Worm (Caenorhabditis elegans): Measurements from ENCODE around the gene pqm-1.

The pqm-1 gene

DNA sequence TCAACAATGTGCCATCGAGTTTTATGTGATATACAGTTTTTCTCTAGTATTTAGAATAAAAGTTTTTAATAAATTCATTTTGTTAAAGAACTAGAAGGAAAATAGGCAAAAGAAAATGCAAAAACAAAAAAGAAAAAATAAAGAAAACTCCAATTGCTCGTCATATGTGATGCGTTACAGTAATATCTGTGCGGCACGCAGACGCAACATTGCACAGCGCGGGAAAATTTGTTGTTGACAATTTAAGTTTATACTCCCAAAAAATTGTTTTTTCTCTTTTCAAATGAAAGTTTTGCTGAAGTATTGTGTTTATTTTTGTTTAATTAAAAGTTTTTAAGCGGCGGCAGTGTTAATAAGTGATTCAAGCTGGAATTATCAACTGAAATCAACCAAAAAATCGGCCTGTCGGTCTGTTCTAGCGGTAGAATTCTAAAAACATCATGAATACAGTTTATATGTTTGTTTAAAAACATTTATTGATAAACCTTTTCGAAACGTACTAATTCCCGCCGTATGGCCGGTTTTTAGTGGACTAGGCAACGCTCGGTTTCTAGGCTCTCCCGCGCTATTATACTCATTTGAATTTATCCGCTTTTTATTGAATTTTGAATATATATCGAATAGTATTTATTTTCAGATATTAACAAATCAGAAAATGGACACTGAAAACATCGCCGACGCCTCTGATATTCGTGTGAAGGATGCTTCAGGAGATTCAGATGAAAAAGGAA is 46.2 kb downstream of the pqm-1 start, which contains the start of gene nasp-1 (continued):
- TF ChIP-seq snpc-1.1 (tag; optimal IDR thresholded peaks at IDR 0.05; ENCODE audit: insufficient read depth) (no peak), madf-10 (tag; optimal IDR thresholded peaks at IDR 0.05) (no peak), T26A5.8 (tag; optimal IDR thresholded peaks at IDR 0.05) (no peak), F57C9.4 (tag; optimal IDR thresholded peaks at IDR 0.05) (no peak), attf-3 (GFP tag; conservative IDR thresholded peaks at IDR 0.05) (no peak), madf-8 (GFP tag; conservative IDR thresholded peaks at IDR 0.05) (peak; percentile 79), nfya-1 (tag; optimal IDR thresholded peaks at IDR 0.05; ENCODE audit: borderline replicate concordance, insufficient read depth) (no peak), K12H6.12 (tag; optimal IDR thresholded peaks at IDR 0.05) (no peak), mxl-1 (tag; optimal IDR thresholded peaks at IDR 0.05) (no peak), F52B5.7 (tag; optimal IDR thresholded peaks at IDR 0.05) (no peak), lin-35 (GFP tag; optimal IDR thresholded peaks at IDR 0.05) (peak in 1 of 3 experiments; percentile 3), hrde-1 (tag; optimal IDR thresholded peaks at IDR 0.05; ENCODE audit: borderline replicate concordance) (no peak), mcd-1 (GFP tag; IDR thresholded peaks at IDR 0.05) (no peak), ztf-22 (GFP tag; optimal IDR thresholded peaks at IDR 0.05) (no peak), C06A6.2 (GFP tag; conservative IDR thresholded peaks at IDR 0.05) (no peak), T07F8.4 (tag; optimal IDR thresholded peaks at IDR 0.05) (no peak), rpc-1 (optimal IDR thresholded peaks at IDR 0.05) (no peak), rpc-1 (tag; optimal IDR thresholded peaks at IDR 0.05) (no peak), mel-28 (tag; optimal IDR thresholded peaks at IDR 0.05; ENCODE audit: borderline replicate concordance) (no peak), cebp-1 (GFP tag; IDR thresholded peaks at IDR 0.05) (no peak), cebp-1 (tag; optimal IDR thresholded peaks at IDR 0.05) (peak; percentile 19), nhr-179 (tag; optimal IDR thresholded peaks at IDR 0.05) (no peak), ztf-3 (GFP tag; optimal IDR thresholded peaks at IDR 0.05) (no peak), him-1 (tag; optimal IDR thresholded peaks at IDR 0.05) (no peak), hlh-26 (GFP tag; conservative IDR thresholded peaks at IDR 0.05) (no peak), C17E4.6 (GFP tag; IDR thresholded peaks at IDR 0.05) (no peak), bed-2 (GFP tag; IDR thresholded peaks at IDR 0.05) (no peak), hmg-20 (GFP tag; IDR thresholded peaks at IDR 0.05) (no peak), egl-44 (GFP tag; IDR thresholded peaks at IDR 0.05) (no peak), sdz-38 (tag; optimal IDR thresholded peaks at IDR 0.05) (no peak), aptf-2 (GFP tag; conservative IDR thresholded peaks at IDR 0.05) (no peak), F55B11.4 (tag; optimal IDR thresholded peaks at IDR 0.05; ENCODE audit: borderline replicate concordance, insufficient read depth) (no peak), nhr-80 (tag; optimal IDR thresholded peaks at IDR 0.05) (no peak), ceh-40 (GFP tag; IDR thresholded peaks at IDR 0.05) (no peak), sea-2 (GFP tag; IDR thresholded peaks at IDR 0.05) (no peak), lir-1 (GFP tag; conservative IDR thresholded peaks at IDR 0.05) (no peak), aptf-3 (GFP tag; IDR thresholded peaks at IDR 0.05) (no peak), athp-1 (tag; optimal IDR thresholded peaks at IDR 0.05) (no peak), tbp1 (GFP tag; optimal IDR thresholded peaks at IDR 0.05) (peak; percentile 12), ztf-6 (GFP tag; IDR thresholded peaks at IDR 0.05) (no peak), ztf-18 (tag; optimal IDR thresholded peaks at IDR 0.05) (no peak), gei-17 (GFP tag; optimal IDR thresholded peaks at IDR 0.05) (no peak), egrh-3 (GFP tag; IDR thresholded peaks at IDR 0.05) (no peak), snpc-1.3 (tag; optimal IDR thresholded peaks at IDR 0.05; ENCODE audit: insufficient read depth) (peak; percentile 70), ceh-27 (GFP tag; optimal IDR thresholded peaks at IDR 0.05) (no peak), let-607 (tag; optimal IDR thresholded peaks at IDR 0.05) (no peak), Y79H2A.3 (GFP tag; conservative IDR thresholded peaks at IDR 0.05) (no peak), hlh-12 (tag; optimal IDR thresholded peaks at IDR 0.05) (no peak)
